Fruit fly (Drosophila melanogaster) whole organism, pupa: Measurements from ENCODE around the gene CG9287.
A peak's percentile ranks its signal among the peaks of the same experiment; 100 is the strongest.

ENCODE experiments used
- CG10348 ChIP-seq: fragments of 200-800 bp; sonication (Bioruptor generic); IDR thresholded peaks from 2 replicates; pipeline ENCODE4 v1.3.6; 2022; ENCODE audit warnings: missing biosample characterization, missing genetic modification characterization
- CG13204 ChIP-seq: fragments of 200-800 bp; sonication (Bioruptor generic); optimal IDR thresholded peaks from 2 replicates; lab custom pipeline; 2018; ENCODE audit warnings: missing biosample characterization, mild to moderate bottlenecking, missing genetic modification characterization, moderate library complexity
- CG15710 ChIP-seq: fragments of 200-800 bp; sonication (Bioruptor generic); optimal IDR thresholded peaks from 2 replicates; lab custom pipeline; 2018; ENCODE audit warnings: missing biosample characterization, mild to moderate bottlenecking, missing genetic modification characterization, moderate library complexity
- CG17806 ChIP-seq: fragments of 200-800 bp; sonication (Bioruptor generic); optimal IDR thresholded peaks from 2 replicates; lab custom pipeline; 2018; ENCODE audit warnings: missing biosample characterization, mild to moderate bottlenecking, missing genetic modification characterization, moderate library complexity
- CG32121 ChIP-seq: fragments of 200-800 bp; sonication (Bioruptor generic); IDR thresholded peaks from 2 replicates; pipeline ENCODE4 v1.3.6; 2022; ENCODE audit warnings: missing biosample characterization, missing genetic modification characterization
- CG4496 ChIP-seq: fragments of 200-800 bp; sonication (Bioruptor generic); IDR thresholded peaks from 3 replicates; pipeline ENCODE4 v1.3.6; 2022; ENCODE audit warnings: missing biosample characterization, missing genetic modification characterization
- EcR ChIP-seq: fragments of 200-800 bp; sonication (Bioruptor generic); optimal IDR thresholded peaks from 3 replicates; lab custom pipeline; 2019; ENCODE audit warnings: missing biosample characterization, missing genetic modification characterization, mild to moderate bottlenecking, moderate library complexity, missing genetic modification reagents
- Pif1A ChIP-seq: fragments of 200-800 bp; sonication (Bioruptor generic); optimal IDR thresholded peaks from 3 replicates; lab custom pipeline; 2016; ENCODE audit warnings: missing biosample characterization, missing genetic modification characterization
- fd96Ca ChIP-seq: fragments of 200-800 bp; sonication (Bioruptor generic); IDR thresholded peaks from 3 replicates; pipeline ENCODE4 v1.3.6; 2022; ENCODE audit warnings: missing biosample characterization, missing genetic modification characterization
- gl ChIP-seq: fragments of 200-800 bp; sonication (Bioruptor generic); optimal IDR thresholded peaks from 2 replicates; lab custom pipeline; 2018; ENCODE audit warnings: missing biosample characterization, mild to moderate bottlenecking, missing genetic modification characterization

- TF ChIP-seq CG4496 (GFP tag; lab: Robert Waterston, UW) (no peak), gl (tag; lab: Kevin White, UChicago) (no peak), CG15710 (tag; lab: Kevin White, UChicago) (no peak), fd96Ca (GFP tag; lab: Robert Waterston, UW) (no peak), EcR (GFP tag; lab: Kevin White, UChicago) (peak; percentile 18), CG32121 (GFP tag; lab: Robert Waterston, UW) (no peak), CG10348 (GFP tag; lab: Robert Waterston, UW) (no peak), CG13204 (GFP tag; lab: Kevin White, UChicago) (peak; percentile 34), Pif1A (no peak), CG17806 (tag; lab: Kevin White, UChicago) (no peak)
These were observed 20.3 kb upstream of the CG9287 start for dm6 chr2L:8699895-8700314.
